Worm (Caenorhabditis elegans): ENCODE measurements around the gene ptr-4.
A peak's percentile ranks its signal among the peaks of the same experiment; 100 is the strongest.

Gene ptr-4

DNA sequence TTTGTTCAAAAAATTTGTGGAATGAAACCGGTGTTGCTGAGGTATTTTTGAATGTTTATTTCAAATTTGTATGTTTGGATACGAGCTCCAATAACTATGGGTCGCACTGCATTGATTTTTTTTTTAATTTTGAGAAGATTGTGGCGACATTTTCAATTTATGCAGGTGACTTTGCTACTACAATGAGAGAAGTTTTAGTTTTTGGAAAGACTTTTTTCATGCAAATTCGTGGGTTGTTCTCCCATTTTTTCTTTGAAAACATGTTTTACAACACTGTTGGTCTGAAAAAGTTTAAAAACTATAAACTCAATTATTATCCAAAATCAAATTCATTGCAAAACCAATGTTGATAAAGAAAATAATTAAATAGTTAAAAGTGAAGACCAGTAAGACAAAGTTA, 22.9 kb upstream of the ptr-4 start (continued):
- TF ChIP-seq Y56A3A.18 (GFP tag; IDR thresholded peaks at IDR 0.05) (peak; percentile 18; the same call in 1 of the 2 replicates), xnd-1 (tag; optimal IDR thresholded peaks at IDR 0.05) (no peak), K12H6.12 (tag; optimal IDR thresholded peaks at IDR 0.05) (no peak), bed-1 (GFP tag; IDR thresholded peaks at IDR 0.05) (no peak), madf-10 (tag; optimal IDR thresholded peaks at IDR 0.05) (peak; percentile 61), Y79H2A.3 (GFP tag; conservative IDR thresholded peaks at IDR 0.05) (no peak), athp-1 (tag; optimal IDR thresholded peaks at IDR 0.05) (no peak), egl-18 (GFP tag; IDR thresholded peaks at IDR 0.05) (no peak), mel-28 (tag; optimal IDR thresholded peaks at IDR 0.05; ENCODE audit: borderline replicate concordance) (no peak), sdz-38 (tag; optimal IDR thresholded peaks at IDR 0.05) (no peak), sea-2 (GFP tag; IDR thresholded peaks at IDR 0.05) (no peak), ztf-3 (GFP tag; optimal IDR thresholded peaks at IDR 0.05) (no peak), aptf-3 (GFP tag; IDR thresholded peaks at IDR 0.05) (no peak), T26A5.8 (tag; optimal IDR thresholded peaks at IDR 0.05) (no peak), egrh-3 (GFP tag; IDR thresholded peaks at IDR 0.05) (no peak), lin-35 (GFP tag; optimal IDR thresholded peaks at IDR 0.05) (no peak), die-1 (tag; optimal IDR thresholded peaks at IDR 0.05) (peak; percentile 20), attf-3 (GFP tag; conservative IDR thresholded peaks at IDR 0.05) (no peak), nhr-27 (tag; optimal IDR thresholded peaks at IDR 0.05) (no peak), F55B11.4 (tag; optimal IDR thresholded peaks at IDR 0.05; ENCODE audit: borderline replicate concordance, insufficient read depth) (no peak), K11D2.4 (GFP tag; IDR thresholded peaks at IDR 0.05) (no peak), rpc-1 (optimal IDR thresholded peaks at IDR 0.05) (no peak), rpc-1 (tag; optimal IDR thresholded peaks at IDR 0.05) (no peak), B0336.3 (GFP tag; IDR thresholded peaks at IDR 0.05) (0 out of 2 replicates have a peak, but pooled peaks have one; percentile 23), ceh-91 (GFP tag; IDR thresholded peaks at IDR 0.05) (no peak), lin-26 (GFP tag; IDR thresholded peaks at IDR 0.05) (no peak), hlh-12 (tag; optimal IDR thresholded peaks at IDR 0.05) (no peak), lir-1 (GFP tag; conservative IDR thresholded peaks at IDR 0.05) (no peak), B0261.1 (tag; optimal IDR thresholded peaks at IDR 0.05) (no peak), F22D6.2 (tag; optimal IDR thresholded peaks at IDR 0.05) (peak; percentile 22), nhr-80 (tag; optimal IDR thresholded peaks at IDR 0.05) (no peak)

DNA sequence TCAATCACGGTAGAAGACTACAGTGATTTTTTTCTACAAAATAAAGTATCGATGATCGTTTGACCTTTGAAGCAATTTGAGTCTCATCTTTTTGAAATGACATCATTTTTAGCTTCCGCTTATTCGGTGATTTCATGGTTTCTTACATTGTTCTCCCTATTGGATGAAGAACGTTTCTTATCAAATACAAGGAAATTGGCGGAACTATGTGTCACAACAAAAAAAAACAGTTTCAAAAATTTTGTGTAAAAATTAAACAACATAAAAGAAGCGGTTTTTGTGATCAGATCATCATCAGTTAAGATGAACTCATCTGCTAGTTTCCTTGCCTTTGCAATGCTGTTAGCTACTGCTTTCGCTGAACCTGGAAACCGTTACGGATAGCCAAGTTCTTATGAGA, 21.9 kb upstream of the ptr-4 start, which contains the start of gene C45B2.8:
TSS of gene C45B2.8 (plus strand) at position 301 of the 400 bp plus-strand sequence.
- no peak for TF ChIP-seq egrh-3 (GFP tag; IDR thresholded peaks at IDR 0.05)
- no peak for TF ChIP-seq Y56A3A.18 (GFP tag; IDR thresholded peaks at IDR 0.05)
- TF ChIP-seq B0336.3 (GFP tag; IDR thresholded peaks at IDR 0.05): no peak
- TF ChIP-seq lsl-1 (GFP tag; optimal IDR thresholded peaks at IDR 0.05): no peak
- no peak for TF ChIP-seq sdz-38 (tag; optimal IDR thresholded peaks at IDR 0.05)
- TF ChIP-seq rec-8 (tag; optimal IDR thresholded peaks at IDR 0.05): no peak
- no peak for TF ChIP-seq aptf-3 (GFP tag; IDR thresholded peaks at IDR 0.05)
- TF ChIP-seq bed-2 (GFP tag; IDR thresholded peaks at IDR 0.05): no peak
- TF ChIP-seq F22D6.2 (tag; optimal IDR thresholded peaks at IDR 0.05): no peak
- TF ChIP-seq D2030.7 (GFP tag; IDR thresholded peaks at IDR 0.05): no peak
- no peak for TF ChIP-seq ceh-100 (GFP tag; IDR thresholded peaks at IDR 0.05)
- no peak for TF ChIP-seq nhr-90 (tag; optimal IDR thresholded peaks at IDR 0.05)
- TF ChIP-seq lin-40 (tag; optimal IDR thresholded peaks at IDR 0.05): no peak
- no peak for TF ChIP-seq F39B2.1 (GFP tag; IDR thresholded peaks at IDR 0.05)
- TF ChIP-seq madf-6 (GFP tag; IDR thresholded peaks at IDR 0.05): no peak

Measured in whole organism, young adult.